Worm (Caenorhabditis elegans): ENCODE measurements around the gene F57A8.6.

Gene F57A8.6

DNA sequence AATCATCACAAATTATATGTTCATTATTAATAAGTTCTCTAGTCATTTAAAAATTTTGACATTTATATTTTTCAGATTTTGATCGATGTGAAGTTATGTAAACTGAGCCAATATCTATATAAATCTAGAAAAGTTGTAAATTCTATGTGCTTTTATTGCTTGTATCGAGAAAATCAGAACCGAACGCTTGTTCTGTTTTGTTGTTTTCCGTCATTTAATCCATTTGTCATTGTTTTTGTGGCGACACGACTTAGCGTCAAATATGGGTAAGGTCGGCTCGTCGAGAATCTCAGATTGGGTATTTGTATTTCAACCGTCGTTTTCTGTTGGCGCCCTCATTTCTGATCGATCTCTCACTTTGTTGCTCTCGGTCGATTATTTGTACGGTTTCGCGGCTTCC, 40.6 kb upstream of the F57A8.6 start, which contains the start of gene cht-5:
TSS of gene cht-5 (plus strand) at position 301 of the 400 bp plus-strand sequence.
- no peak for TF ChIP-seq peb-1 (tag; optimal IDR thresholded peaks at IDR 0.05)
- TF ChIP-seq gmeb-1 (tag; optimal IDR thresholded peaks at IDR 0.05) = no peak
- TF ChIP-seq elt-3 (tag; optimal IDR thresholded peaks at IDR 0.05) = no peak
- no peak for TF ChIP-seq ztf-4 (tag; optimal IDR thresholded peaks at IDR 0.05)
- no peak for TF ChIP-seq unc-55 (GFP tag; optimal IDR thresholded peaks at IDR 0.05)
- TF ChIP-seq Y55F3AM.14 (GFP tag; optimal IDR thresholded peaks at IDR 0.05) = no peak
- no peak for TF ChIP-seq zag-1 (tag; optimal IDR thresholded peaks at IDR 0.05)
- TF ChIP-seq egl-27 (tag; optimal IDR thresholded peaks at IDR 0.05) = no peak
- TF ChIP-seq ZK546.5 (tag; optimal IDR thresholded peaks at IDR 0.05) = no peak

DNA sequence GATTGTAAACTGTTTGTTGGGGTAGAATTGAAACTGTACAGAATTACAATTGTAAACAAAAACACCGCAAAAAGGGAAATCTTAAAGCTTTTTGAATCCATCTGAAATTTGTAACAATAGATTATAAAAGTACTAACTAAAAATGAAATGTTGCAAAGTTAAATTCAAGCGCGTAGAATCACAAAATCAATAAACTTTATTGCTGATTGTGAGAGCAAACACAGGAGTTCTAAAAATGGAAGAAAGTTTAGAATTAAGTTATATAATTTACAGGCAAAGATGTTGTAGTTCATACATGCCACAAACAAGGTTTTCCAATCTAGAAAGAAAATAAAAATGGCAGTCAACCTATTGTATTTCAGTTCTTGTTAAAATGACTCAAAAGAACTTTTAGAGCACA, 38.5 kb upstream of the F57A8.6 start, which contains the start of gene C08B6.3:
TSS of gene C08B6.3 (minus strand) at position 101 of the 400 bp plus-strand sequence.
- TF ChIP-seq Y55F3AM.14 (GFP tag; optimal IDR thresholded peaks at IDR 0.05) (no peak), ztf-4 (tag; optimal IDR thresholded peaks at IDR 0.05) (no peak), sem-4 (tag; optimal IDR thresholded peaks at IDR 0.05) (no peak), fos-1 (tag; optimal IDR thresholded peaks at IDR 0.05) (no peak), sma-9 (GFP tag; optimal IDR thresholded peaks at IDR 0.05) (no peak), sma-9 (tag; optimal IDR thresholded peaks at IDR 0.05) (no peak), dmd-4 (tag; optimal IDR thresholded peaks at IDR 0.05) (no peak), mdl-1 (tag; optimal IDR thresholded peaks at IDR 0.05) (no peak), ztf-11 (tag; optimal IDR thresholded peaks at IDR 0.05) (no peak), crh-2 (tag; optimal IDR thresholded peaks at IDR 0.05) (no peak), alr-1 (tag; optimal IDR thresholded peaks at IDR 0.05) (no peak), unc-55 (GFP tag; optimal IDR thresholded peaks at IDR 0.05) (no peak)

DNA sequence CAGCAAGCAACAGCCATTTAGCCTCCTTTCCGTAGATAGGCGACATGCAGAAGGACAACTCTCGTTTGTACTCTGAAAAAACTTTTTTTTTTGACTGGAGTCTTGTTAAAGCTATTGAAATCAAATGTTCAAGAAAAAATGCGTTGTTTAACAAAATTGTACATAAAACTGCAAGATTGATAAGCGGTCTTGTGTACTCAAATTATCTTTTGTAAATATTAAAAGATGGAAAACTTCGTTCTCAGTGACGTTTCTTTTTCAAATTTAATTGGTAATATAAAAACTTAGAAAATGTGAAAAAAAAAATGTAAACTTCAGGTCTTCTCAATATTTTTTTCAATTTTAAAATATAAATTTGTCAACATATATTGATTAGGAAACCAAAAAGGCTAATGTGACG, 37.4 kb upstream of the F57A8.6 start:
- TF ChIP-seq nhr-25 (tag; optimal IDR thresholded peaks at IDR 0.05) = no peak
- TF ChIP-seq fos-1 (tag; optimal IDR thresholded peaks at IDR 0.05) = peak; percentile 24

DNA sequence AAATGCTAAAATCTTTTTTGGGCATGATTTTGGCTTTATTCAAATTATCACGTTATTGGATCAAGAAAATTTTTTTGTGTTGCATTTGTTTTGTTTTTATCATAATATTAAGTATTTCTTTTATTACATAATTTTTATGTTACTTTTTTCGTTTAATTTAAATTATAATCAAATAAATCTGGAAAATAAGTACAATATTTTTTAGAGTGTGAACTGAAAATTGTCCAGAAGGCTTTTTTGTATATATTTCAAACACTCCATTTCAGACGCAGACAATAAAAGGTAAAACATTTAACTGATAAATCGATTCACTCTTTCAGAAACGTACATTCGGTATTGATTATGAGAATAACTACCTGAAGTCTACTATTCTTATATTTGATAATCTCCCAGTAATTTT, 33.6 kb upstream of the F57A8.6 start, which contains the start of gene C08B6.11:
TSS of gene C08B6.11 (plus strand) at position 301 of the 400 bp plus-strand sequence.
- TF ChIP-seq C34F6.9 (tag; optimal IDR thresholded peaks at IDR 0.05) = no peak

DNA sequence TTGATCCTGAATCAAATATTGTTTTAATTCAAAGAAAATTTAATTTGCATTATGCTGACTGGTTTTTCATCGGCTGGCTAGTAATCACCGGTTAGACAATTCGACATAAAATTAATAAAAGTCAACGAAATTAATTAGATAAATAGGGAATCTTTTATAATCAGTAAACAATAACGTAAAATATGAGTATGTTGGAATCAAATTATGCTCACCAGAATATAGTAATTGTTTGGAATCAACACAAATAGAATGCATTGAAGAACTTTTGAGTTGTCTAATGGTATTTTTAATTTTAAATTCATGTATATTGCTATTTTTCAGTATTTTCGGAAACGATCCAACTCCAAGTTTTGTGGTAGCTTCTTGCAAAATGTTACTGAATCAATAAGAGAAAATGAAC, 31.7 kb upstream of the F57A8.6 start, which contains the start of gene C08B6.2:
TSS of gene C08B6.2 (plus strand) at position 301 of the 400 bp plus-strand sequence.
- no peak for TF ChIP-seq nhr-11 (tag; optimal IDR thresholded peaks at IDR 0.05)
- no peak for TF ChIP-seq sma-3 (GFP tag; optimal IDR thresholded peaks at IDR 0.05)
- TF ChIP-seq ama-1 (optimal IDR thresholded peaks at IDR 0.05) = no peak
- TF ChIP-seq alr-1 (tag; optimal IDR thresholded peaks at IDR 0.05) = no peak
- TF ChIP-seq nhr-129 (tag; optimal IDR thresholded peaks at IDR 0.05) = no peak
- TF ChIP-seq ztf-11 (tag; optimal IDR thresholded peaks at IDR 0.05) = no peak
- TF ChIP-seq zag-1 (tag; optimal IDR thresholded peaks at IDR 0.05) = no peak
- no peak for TF ChIP-seq egl-27 (tag; optimal IDR thresholded peaks at IDR 0.05)
- no peak for TF ChIP-seq ZK546.5 (tag; optimal IDR thresholded peaks at IDR 0.05)
- no peak for TF ChIP-seq Y55F3AM.14 (GFP tag; optimal IDR thresholded peaks at IDR 0.05)
- TF ChIP-seq nhr-237 (tag; optimal IDR thresholded peaks at IDR 0.05) = no peak
- TF ChIP-seq ztf-1 (GFP tag; conservative IDR thresholded peaks at IDR 0.05) = no peak
- no peak for TF ChIP-seq sem-4 (tag; optimal IDR thresholded peaks at IDR 0.05)
- no peak for TF ChIP-seq nhr-25 (tag; optimal IDR thresholded peaks at IDR 0.05)
- TF ChIP-seq F13H6.1 (tag; optimal IDR thresholded peaks at IDR 0.05) = no peak
- no peak for TF ChIP-seq nhr-23 (tag; optimal IDR thresholded peaks at IDR 0.05)

DNA sequence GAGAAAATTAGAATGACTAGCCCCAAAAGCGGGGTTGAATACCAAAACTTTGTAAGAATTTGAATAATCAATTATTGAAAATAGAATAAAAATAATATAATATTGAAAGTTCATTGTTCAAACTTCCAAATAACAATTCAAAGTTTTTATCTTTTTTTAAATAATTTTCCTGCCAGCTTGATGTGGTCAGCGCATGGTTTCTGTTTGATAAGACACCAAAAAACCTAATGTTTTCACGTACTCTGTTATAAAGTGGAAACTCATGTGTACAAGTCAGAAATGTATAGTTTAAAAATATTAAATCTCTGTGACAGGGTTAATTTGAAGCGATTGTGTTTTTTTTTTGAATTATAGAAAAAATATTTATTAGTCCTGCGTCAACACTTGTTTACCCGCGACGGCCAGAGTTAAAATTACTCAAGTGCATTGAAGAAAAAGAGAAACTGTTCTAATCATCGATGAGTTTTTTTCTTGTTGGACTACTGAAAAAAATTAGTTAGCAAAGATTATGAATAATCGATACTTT, 31.2 kb upstream of the F57A8.6 start, which contains the start of gene ugt-17:
TSS of gene ugt-17 (minus strand) at position 180 of the 526 bp plus-strand sequence.
- TF ChIP-seq crh-2 (tag; optimal IDR thresholded peaks at IDR 0.05) (peak; percentile 10), ztf-11 (tag; optimal IDR thresholded peaks at IDR 0.05) (no peak), elt-1 (tag; optimal IDR thresholded peaks at IDR 0.05) (no peak), sma-9 (GFP tag; optimal IDR thresholded peaks at IDR 0.05) (peak; percentile 54), sma-9 (tag; optimal IDR thresholded peaks at IDR 0.05) (no peak), fos-1 (tag; optimal IDR thresholded peaks at IDR 0.05) (peak; percentile 67), nhr-77 (tag; optimal IDR thresholded peaks at IDR 0.05) (no peak)

DNA sequence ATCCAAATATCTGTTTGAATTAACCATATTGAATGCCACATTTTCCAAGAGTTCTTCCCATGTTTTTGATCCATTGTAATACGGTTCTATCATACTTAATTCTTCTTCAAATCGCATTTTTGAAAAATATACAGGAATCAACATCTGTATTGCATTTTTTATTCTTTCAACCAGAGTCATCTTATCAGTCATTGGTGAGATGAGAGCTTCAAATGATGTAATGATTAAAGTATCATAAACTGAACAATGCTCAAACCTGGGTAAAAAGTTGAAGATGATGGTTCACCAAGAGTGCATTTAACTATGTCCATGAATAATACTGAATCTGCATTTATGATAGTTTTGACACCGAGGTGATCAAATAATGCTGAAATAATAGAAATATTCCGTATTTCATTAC, 30.1 kb upstream of the F57A8.6 start:
- TF ChIP-seq mdl-1 (tag; optimal IDR thresholded peaks at IDR 0.05) (no peak), R02D3.7 (tag; optimal IDR thresholded peaks at IDR 0.05) (no peak), unc-39 (tag; optimal IDR thresholded peaks at IDR 0.05) (no peak), fos-1 (tag; optimal IDR thresholded peaks at IDR 0.05) (peak; percentile 16), ztf-11 (tag; optimal IDR thresholded peaks at IDR 0.05) (no peak), ama-1 (optimal IDR thresholded peaks at IDR 0.05) (no peak), nhr-129 (tag; optimal IDR thresholded peaks at IDR 0.05) (peak; percentile 62), nhr-10 (tag; optimal IDR thresholded peaks at IDR 0.05) (no peak), nhr-11 (tag; optimal IDR thresholded peaks at IDR 0.05) (no peak), C34F6.9 (tag; optimal IDR thresholded peaks at IDR 0.05) (no peak)
